Fruit fly (Drosophila melanogaster) Kc167 (cell line): Measurements from ENCODE around the gene Jon65Ai.

Experiments
- Myc ChIP-seq: fragments of >200 bp; optimal IDR thresholded peaks from 2 replicates; lab custom pipeline; 2017; ENCODE audit warnings: missing external identifiers
- Sin3A ChIP-seq: fragments of >200 bp; optimal IDR thresholded peaks from 2 replicates; lab custom pipeline; 2018; ENCODE audit warnings: missing external identifiers
- h ChIP-seq: fragments of >200 bp; optimal IDR thresholded peaks from 3 replicates; lab custom pipeline; 2018; ENCODE audit warnings: missing external identifiers
- insv ChIP-seq: fragments of >200 bp; optimal IDR thresholded peaks from 3 replicates; lab custom pipeline; 2018; ENCODE audit warnings: missing external identifiers
- psq ChIP-seq: fragments of >200 bp; optimal IDR thresholded peaks from 2 replicates; lab custom pipeline; 2017; ENCODE audit warnings: missing external identifiers
- ttk ChIP-seq: sonication (Bioruptor generic); optimal IDR thresholded peaks from 2 replicates; lab custom pipeline; 2017; ENCODE audit warnings: missing external identifiers

dm6 chr3L:6022142-6022541 is 32.1 kb downstream of the Jon65Ai start:
- TF ChIP-seq psq (lab: Kevin White, UChicago), result no peak
- TF ChIP-seq insv (lab: Kevin White, UChicago), result no peak
- TF ChIP-seq ttk (lab: Kevin White, UChicago), result no peak
- no peak for TF ChIP-seq h
- TF ChIP-seq Sin3A (lab: Kevin White, UChicago), result no peak
- no peak for TF ChIP-seq Myc (lab: Kevin White, UChicago)
